Worm (Caenorhabditis elegans) whole organism, late embryonic: ENCODE data around the gene slc-28.1.
A peak's percentile ranks its signal among the peaks of the same experiment; 100 is the strongest.

Source experiments
- C08G9.2 ChIP-seq: sonication (generic microtip); optimal IDR thresholded peaks from 2 replicates; lab custom pipeline; 2016; ENCODE audit warnings: mild to moderate bottlenecking, missing genetic modification characterization, moderate library complexity, missing compliant biosample characterization
- F13H6.1 ChIP-seq: sonication (generic microtip); optimal IDR thresholded peaks from 2 replicates; lab custom pipeline; 2016; ENCODE audit warnings: missing genetic modification characterization, missing compliant biosample characterization
- ahr-1 ChIP-seq: sonication (generic microtip); optimal IDR thresholded peaks from 2 replicates; lab custom pipeline; 2016; ENCODE audit warnings: missing genetic modification characterization, missing compliant biosample characterization
- ceh-19 ChIP-seq: fragments of 200-800 bp; sonication (Bioruptor generic); optimal IDR thresholded peaks from 2 replicates; lab custom pipeline; 2018; ENCODE audit warnings: mild to moderate bottlenecking, missing genetic modification characterization, missing compliant biosample characterization
- ceh-2 ChIP-seq: sonication (generic microtip); optimal IDR thresholded peaks from 2 replicates; lab custom pipeline; 2016; ENCODE audit warnings: missing genotype, missing genetic modification characterization, missing compliant biosample characterization
- ceh-24 ChIP-seq: sonication (generic microtip); optimal IDR thresholded peaks from 2 replicates; lab custom pipeline; 2016; ENCODE audit warnings: mild to moderate bottlenecking, missing genetic modification characterization, missing compliant biosample characterization
- ceh-34 ChIP-seq: sonication (generic microtip); optimal IDR thresholded peaks from 2 replicates; lab custom pipeline; 2016; ENCODE audit warnings: mild to moderate bottlenecking, missing genetic modification characterization, missing compliant biosample characterization
- ceh-45 ChIP-seq: fragments of 200-800 bp; sonication (Bioruptor generic); IDR thresholded peaks from 2 replicates; pipeline ENCODE4 v1.3.6; 2022; ENCODE audit warnings: missing genetic modification reagents, missing genetic modification characterization, missing compliant biosample characterization
- ceh-9 ChIP-seq: sonication (generic microtip); optimal IDR thresholded peaks from 2 replicates; lab custom pipeline; 2016; ENCODE audit warnings: mild to moderate bottlenecking, missing genetic modification characterization, inconsistent platforms, missing compliant biosample characterization
- dve-1 ChIP-seq: sonication (generic microtip); optimal IDR thresholded peaks from 2 replicates; lab custom pipeline; 2017; ENCODE audit warnings: antibody characterized with exemption, mild to moderate bottlenecking, missing genetic modification characterization, missing compliant biosample characterization
- elt-4 ChIP-seq: sonication (generic microtip); optimal IDR thresholded peaks from 2 replicates; lab custom pipeline; 2016; ENCODE audit warnings: missing genetic modification characterization, missing compliant biosample characterization
- eyg-1 ChIP-seq: sonication (generic microtip); optimal IDR thresholded peaks from 2 replicates; lab custom pipeline; 2016; ENCODE audit warnings: missing genotype, missing genetic modification characterization, missing compliant biosample characterization
- fax-1 ChIP-seq: sonication (generic microtip); optimal IDR thresholded peaks from 2 replicates; lab custom pipeline; 2016; ENCODE audit warnings: missing genotype, missing genetic modification characterization, missing compliant biosample characterization
- fkh-6 ChIP-seq: sonication (generic microtip); optimal IDR thresholded peaks from 2 replicates; lab custom pipeline; 2016; ENCODE audit warnings: missing genetic modification characterization, missing compliant biosample characterization
- gmeb-2 ChIP-seq: sonication (generic microtip); optimal IDR thresholded peaks from 2 replicates; lab custom pipeline; 2016; ENCODE audit warnings: missing genetic modification characterization, inconsistent platforms, missing compliant biosample characterization
- hlh-13 ChIP-seq: fragments of 200-800 bp; sonication (Bioruptor generic); optimal IDR thresholded peaks from 2 replicates; lab custom pipeline; 2018; ENCODE audit warnings: mild to moderate bottlenecking, missing genetic modification characterization, missing compliant biosample characterization
- hlh-6 ChIP-seq: sonication (generic microtip); optimal IDR thresholded peaks from 2 replicates; lab custom pipeline; 2016; ENCODE audit warnings: missing genotype, missing genetic modification characterization, missing compliant biosample characterization
- hlh-8 ChIP-seq: sonication (generic microtip); optimal IDR thresholded peaks from 2 replicates; lab custom pipeline; 2016; ENCODE audit warnings: missing genotype, missing genetic modification characterization, missing compliant biosample characterization
- lin-11 ChIP-seq: fragments of 200-800 bp; sonication (Bioruptor generic); optimal IDR thresholded peaks from 2 replicates; lab custom pipeline; 2018; ENCODE audit warnings: mild to moderate bottlenecking, missing genetic modification characterization, missing compliant biosample characterization
- madf-2 ChIP-seq: sonication (generic microtip); optimal IDR thresholded peaks from 2 replicates; lab custom pipeline; 2017; ENCODE audit warnings: missing genetic modification characterization, missing compliant biosample characterization
- nfya-1 ChIP-seq: sonication (generic microtip); optimal IDR thresholded peaks from 2 replicates; lab custom pipeline; 2017; ENCODE audit warnings: missing genetic modification characterization, mild to moderate bottlenecking, missing compliant biosample characterization, antibody characterized with exemption, moderate library complexity
- npax-4 ChIP-seq: sonication (generic microtip); optimal IDR thresholded peaks from 2 replicates; lab custom pipeline; 2016; ENCODE audit warnings: missing genetic modification characterization, missing compliant biosample characterization
- odd-2 ChIP-seq: sonication (generic microtip); optimal IDR thresholded peaks from 2 replicates; lab custom pipeline; 2017; ENCODE audit warnings: antibody characterized with exemption, mild to moderate bottlenecking, missing genetic modification characterization, missing compliant biosample characterization
- pat-9 ChIP-seq: fragments of 200-800 bp; sonication (Bioruptor generic); optimal IDR thresholded peaks from 2 replicates; lab custom pipeline; 2018; ENCODE audit warnings: mild to moderate bottlenecking, missing genetic modification characterization, moderate library complexity, missing compliant biosample characterization
- pax-1 ChIP-seq: fragments of 150-350 bp; optimal IDR thresholded peaks from 2 replicates; lab custom pipeline; 2014; ENCODE audit warnings: missing biosample characterization, missing genetic modification characterization
- pha-4 ChIP-seq: fragments of 150-350 bp; optimal IDR thresholded peaks from 2 replicates; lab custom pipeline; 2018; ENCODE audit warnings: missing biosample characterization, missing genetic modification reagents, missing genetic modification characterization
- ref-2 ChIP-seq: sonication (generic microtip); optimal IDR thresholded peaks from 2 replicates; lab custom pipeline; 2016; ENCODE audit warnings: missing genetic modification characterization, missing compliant biosample characterization
- sox-4 ChIP-seq: sonication (generic microtip); optimal IDR thresholded peaks from 2 replicates; lab custom pipeline; 2017; ENCODE audit warnings: mild to moderate bottlenecking, missing genetic modification characterization, inconsistent platforms, missing compliant biosample characterization
- syd-9 ChIP-seq: sonication (generic microtip); optimal IDR thresholded peaks from 2 replicates; lab custom pipeline; 2016; ENCODE audit warnings: mild to moderate bottlenecking, missing genetic modification characterization, moderate library complexity, missing compliant biosample characterization
- tbx-2 ChIP-seq: sonication (generic microtip); optimal IDR thresholded peaks from 2 replicates; lab custom pipeline; 2016; ENCODE audit warnings: missing genetic modification characterization, missing compliant biosample characterization
- ttx-3 ChIP-seq: sonication (generic microtip); optimal IDR thresholded peaks from 2 replicates; lab custom pipeline; 2016; ENCODE audit warnings: missing genetic modification reagents, missing genetic modification characterization, missing compliant biosample characterization
- unc-42 ChIP-seq: sonication (generic microtip); optimal IDR thresholded peaks from 2 replicates; lab custom pipeline; 2016; ENCODE audit warnings: missing genotype, missing genetic modification characterization, missing compliant biosample characterization
- unc-55 ChIP-seq: sonication (generic microtip); optimal IDR thresholded peaks from 2 replicates; lab custom pipeline; 2017; ENCODE audit warnings: missing biosample characterization, missing genetic modification reagents, missing genetic modification characterization
- zip-5 ChIP-seq: sonication (generic microtip); optimal IDR thresholded peaks from 2 replicates; lab custom pipeline; 2016; ENCODE audit warnings: missing genetic modification characterization, missing compliant biosample characterization

Gene slc-28.1

DNA sequence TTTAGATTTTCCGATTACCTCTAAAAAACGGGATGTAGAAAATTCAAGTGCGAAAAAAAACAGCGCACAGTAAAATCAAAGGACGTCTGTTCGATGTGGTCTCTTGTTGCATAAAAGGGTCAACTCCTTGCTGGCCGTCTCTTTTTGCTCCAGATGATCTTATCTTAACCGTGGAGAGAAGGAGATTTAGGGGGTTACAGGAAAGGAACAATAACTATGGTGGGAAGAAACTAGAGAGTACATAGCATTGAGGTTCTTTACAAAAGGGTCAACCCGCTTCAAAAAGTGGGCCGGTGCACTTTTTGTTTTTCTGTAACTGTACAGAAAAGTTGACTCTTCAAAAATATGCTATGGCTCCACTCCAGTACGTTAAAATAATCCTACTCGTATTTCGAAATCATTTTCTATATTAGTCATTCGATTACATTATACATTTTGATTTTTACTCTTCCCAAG, 32.1 kb upstream of the slc-28.1 start, which contains the start of the genes T20D4.19 and srj-9:
TSS of gene T20D4.19 (minus strand) at position 101 of the 456 bp plus-strand sequence.
TSS of gene srj-9 (plus strand) at position 406 of the 456 bp plus-strand sequence.
- TF ChIP-seq ahr-1, result no peak
- no peak for TF ChIP-seq hlh-13
- TF ChIP-seq eyg-1 (tag; lab: Kevin White, UChicago), result no peak
- no peak for TF ChIP-seq hlh-8
- no peak for TF ChIP-seq odd-2 (tag; lab: Kevin White, UChicago)
- no peak for TF ChIP-seq syd-9
- TF ChIP-seq elt-4 (tag; lab: Kevin White, UChicago), result no peak
- TF ChIP-seq, all 69 proteins: peak for 0

DNA sequence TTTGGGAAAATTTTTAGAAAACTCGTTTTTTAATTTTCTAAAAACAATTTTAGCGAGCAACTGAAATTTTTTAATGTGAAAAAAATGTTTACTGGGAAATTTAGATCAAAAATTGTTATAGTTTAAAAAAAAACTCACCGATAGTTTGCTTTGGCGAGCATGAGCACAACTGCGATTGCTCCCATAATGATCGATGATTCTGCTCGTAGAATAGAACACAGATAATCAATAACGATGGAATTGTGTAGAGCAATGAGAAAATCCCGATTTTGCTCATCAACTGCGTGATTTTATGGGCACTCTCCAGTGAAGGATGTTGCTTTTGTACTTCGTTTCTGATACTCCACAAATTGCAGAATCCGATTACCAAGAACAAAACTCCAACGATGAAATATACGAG, 21.0 kb upstream of the slc-28.1 start:
- no peak for TF ChIP-seq zip-5 (tag; lab: Kevin White, UChicago)
- no peak for TF ChIP-seq nfya-1 (tag; lab: Kevin White, UChicago)
- TF ChIP-seq F13H6.1, result no peak
- no peak for TF ChIP-seq fkh-6
- no peak for TF ChIP-seq npax-4 (tag; lab: Kevin White, UChicago)
- TF ChIP-seq unc-55 (GFP tag; lab: Kevin White, UChicago), result no peak
- TF ChIP-seq ceh-45 (GFP tag; lab: Robert Waterston, UW), result no peak
- no peak for TF ChIP-seq pat-9
- TF ChIP-seq unc-42 (tag; lab: Kevin White, UChicago), result no peak
- no peak for TF ChIP-seq ceh-24 (tag; lab: Kevin White, UChicago)
- TF ChIP-seq fax-1 (tag; lab: Kevin White, UChicago), result no peak
- TF ChIP-seq elt-4 (tag; lab: Kevin White, UChicago), result no peak
- no peak for TF ChIP-seq hlh-13
- no peak for TF ChIP-seq ttx-3 (tag; lab: Kevin White, UChicago)
- no peak for TF ChIP-seq hlh-6 (tag; lab: Kevin White, UChicago)

DNA sequence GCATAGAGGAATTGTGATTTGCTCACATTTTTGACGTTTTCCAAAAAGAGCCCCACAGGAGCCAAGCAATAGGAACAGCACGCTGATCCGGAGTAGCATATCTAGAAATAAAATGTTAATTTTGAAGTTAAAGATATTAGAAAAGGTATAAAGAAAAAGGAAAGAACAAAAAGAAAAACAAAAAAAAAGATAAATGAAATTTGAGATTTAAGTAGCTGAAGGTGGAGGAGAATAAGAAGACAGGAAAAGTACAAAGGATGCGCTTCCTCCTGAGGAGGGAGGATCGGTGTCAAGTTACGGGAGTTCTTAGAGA, 18.9 kb upstream of the slc-28.1 start, which contains the start of gene cfz-2:
TSS of gene cfz-2 (minus strand) at position 101 of the 313 bp plus-strand sequence.
- TF ChIP-seq ceh-34 (tag; lab: Kevin White, UChicago) (peak; percentile 71), sox-4 (tag; lab: Kevin White, UChicago) (no peak), hlh-6 (tag; lab: Kevin White, UChicago) (no peak), unc-42 (tag; lab: Kevin White, UChicago) (no peak), C08G9.2 (no peak)
- TF ChIP-seq, all 69 proteins: peak for 1

DNA sequence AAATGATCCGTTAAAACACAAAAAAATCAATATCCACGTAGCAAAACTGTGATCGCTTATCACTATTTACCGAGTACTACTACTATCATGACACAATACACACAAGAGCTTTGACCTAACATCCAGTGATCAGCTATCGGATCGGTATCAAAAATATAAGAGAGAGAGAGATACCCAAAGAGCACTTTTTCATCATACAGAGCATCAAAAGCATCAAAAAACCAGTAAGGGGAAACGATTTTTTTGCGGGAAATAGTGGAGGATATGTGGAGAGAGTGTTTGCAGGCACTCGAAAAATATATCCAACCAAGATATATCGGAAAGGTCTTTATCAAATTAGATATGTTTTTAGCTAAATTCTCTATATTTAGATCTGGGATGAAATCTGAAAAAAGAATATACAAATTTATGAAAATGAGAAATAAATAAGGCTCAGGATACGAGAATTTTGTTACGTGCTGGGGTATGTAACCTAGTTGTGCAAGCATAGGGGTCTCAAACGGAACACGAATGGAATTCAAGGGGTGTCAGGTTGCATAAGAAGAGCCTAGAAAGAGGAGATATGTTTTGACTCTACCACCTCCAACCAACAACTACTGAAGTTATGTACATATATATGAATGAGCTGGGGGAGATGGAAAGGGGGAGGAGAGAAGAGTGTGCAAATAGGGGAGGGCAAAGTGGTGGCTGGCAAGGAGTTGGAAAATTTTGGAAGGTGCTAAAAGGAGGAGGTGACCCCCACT, 18.4 kb upstream of the slc-28.1 start:
- TF ChIP-seq ttx-3 (tag; lab: Kevin White, UChicago) (no peak), ceh-34 (tag; lab: Kevin White, UChicago) (peak; percentile 92), ceh-9 (tag; lab: Kevin White, UChicago) (no peak), lin-11 (tag; lab: Kevin White, UChicago) (no peak), pha-4 (tag; lab: Kevin White, UChicago) (no peak), gmeb-2 (no peak), ceh-2 (no peak), pat-9 (no peak), ceh-19 (peak; percentile 2), madf-2 (tag; lab: Kevin White, UChicago) (no peak), ceh-45 (GFP tag; lab: Robert Waterston, UW) (no peak), pax-1 (no peak), tbx-2 (tag; lab: Kevin White, UChicago) (peak; percentile 37), hlh-8 (no peak), zip-5 (tag; lab: Kevin White, UChicago) (no peak), odd-2 (tag; lab: Kevin White, UChicago) (no peak), ref-2 (tag; lab: Kevin White, UChicago) (peak; percentile 23), dve-1 (tag; lab: Kevin White, UChicago) (no peak)
- TF ChIP-seq, all 69 proteins: peak for 4
